Fruit fly (Drosophila melanogaster) whole organism, embryonic: Measurements from ENCODE around the gene prd.

Experiments used
- BEAF-32 ChIP-seq: fragments of 200-800 bp; sonication (Bioruptor generic); optimal IDR thresholded peaks from 3 replicates; lab custom pipeline; 2017; ENCODE audit warnings: missing biosample characterization, missing genetic modification characterization, mild to moderate bottlenecking, moderate library complexity, missing genetic modification reagents
- Bgb ChIP-seq: fragments of 200-800 bp; sonication (Bioruptor generic); IDR thresholded peaks from 2 replicates; pipeline ENCODE4 v1.3.6; 2022; ENCODE audit warnings: missing biosample characterization, missing genetic modification characterization; ENCODE audit not compliant: partially characterized antibody
- Blimp-1 ChIP-seq: fragments of 200-800 bp; sonication (Bioruptor generic); optimal IDR thresholded peaks from 3 replicates; lab custom pipeline; 2018; ENCODE audit warnings: missing biosample characterization, missing genetic modification characterization, mild to moderate bottlenecking, moderate library complexity, missing genetic modification reagents
- CG10267 ChIP-seq: fragments of 200-800 bp; sonication (Bioruptor generic); optimal IDR thresholded peaks from 2 replicates; lab custom pipeline; 2018; ENCODE audit warnings: missing biosample characterization, mild to moderate bottlenecking, missing genetic modification characterization, moderate library complexity
- CG11560 ChIP-seq: fragments of 200-800 bp; sonication (Bioruptor generic); IDR thresholded peaks from 3 replicates; pipeline ENCODE4 v1.3.6; 2022; ENCODE audit warnings: missing biosample characterization, missing genetic modification characterization
- CG12659 ChIP-seq: fragments of 200-800 bp; sonication (Bioruptor generic); optimal IDR thresholded peaks from 3 replicates; lab custom pipeline; 2017; ENCODE audit warnings: mild to moderate bottlenecking, missing biosample characterization, missing genetic modification reagents, missing genetic modification characterization
- CG12744 ChIP-seq: fragments of 200-800 bp; sonication (Bioruptor generic); optimal IDR thresholded peaks from 2 replicates; lab custom pipeline; 2016; ENCODE audit warnings: missing biosample characterization, missing genetic modification characterization
- CG14710 ChIP-seq: fragments of 200-800 bp; sonication (Bioruptor generic); optimal IDR thresholded peaks from 3 replicates; lab custom pipeline; 2019; ENCODE audit warnings: missing biosample characterization, mild to moderate bottlenecking, missing genetic modification characterization, moderate library complexity
- CG15011 ChIP-seq: fragments of 200-800 bp; sonication (Bioruptor generic); optimal IDR thresholded peaks from 3 replicates; lab custom pipeline; 2018; ENCODE audit warnings: missing biosample characterization, mild to moderate bottlenecking, missing genetic modification characterization
- CG17568 ChIP-seq: fragments of 200-800 bp; sonication (Bioruptor generic); optimal IDR thresholded peaks from 2 replicates; lab custom pipeline; 2018; ENCODE audit warnings: missing biosample characterization, mild to moderate bottlenecking, missing genetic modification characterization, moderate library complexity
- CG1832 ChIP-seq: fragments of 200-800 bp; sonication (Bioruptor generic); optimal IDR thresholded peaks from 2 replicates; lab custom pipeline; 2017; ENCODE audit warnings: missing biosample characterization, mild to moderate bottlenecking, missing genetic modification characterization, inconsistent platforms
- CG2116 ChIP-seq: fragments of 200-800 bp; sonication (Bioruptor generic); optimal IDR thresholded peaks from 3 replicates; lab custom pipeline; 2018; ENCODE audit warnings: missing biosample characterization, mild to moderate bottlenecking, missing genetic modification characterization
- CG31224 ChIP-seq: fragments of 200-800 bp; sonication (Bioruptor generic); IDR thresholded peaks from 2 replicates; pipeline ENCODE4 v1.3.6; 2022; ENCODE audit warnings: missing biosample characterization, missing genetic modification characterization
- CG34422 ChIP-seq: fragments of 200-800 bp; sonication (Bioruptor generic); IDR thresholded peaks from 3 replicates; pipeline ENCODE4 v1.3.6; 2022; ENCODE audit warnings: missing biosample characterization, missing genetic modification characterization
- CG42726 ChIP-seq: fragments of 200-800 bp; sonication (Bioruptor generic); IDR thresholded peaks from 2 replicates; pipeline ENCODE4 v1.3.6; 2022; ENCODE audit warnings: missing biosample characterization, missing genetic modification characterization; ENCODE audit not compliant: partially characterized antibody
- CG4730 ChIP-seq: fragments of 200-800 bp; sonication (Bioruptor generic); IDR thresholded peaks from 2 replicates; pipeline ENCODE4 v1.3.6; 2022; ENCODE audit warnings: missing biosample characterization, missing genetic modification characterization
- CG5180 ChIP-seq: fragments of 200-800 bp; sonication (Bioruptor generic); optimal IDR thresholded peaks from 3 replicates; lab custom pipeline; 2017; ENCODE audit warnings: missing biosample characterization, missing genetic modification characterization, mild to moderate bottlenecking, moderate library complexity, missing genetic modification reagents
- CG6683 ChIP-seq: fragments of 200-800 bp; sonication (Bioruptor generic); optimal IDR thresholded peaks from 2 replicates; lab custom pipeline; 2017; ENCODE audit warnings: missing biosample characterization, mild to moderate bottlenecking, missing genetic modification characterization, missing genetic modification reagents
- CG8359 ChIP-seq: fragments of 200-800 bp; sonication (Bioruptor generic); optimal IDR thresholded peaks from 2 replicates; lab custom pipeline; 2017; ENCODE audit warnings: missing biosample characterization, mild to moderate bottlenecking, missing genetic modification characterization, borderline replicate concordance
- CG8388 ChIP-seq: fragments of 200-800 bp; sonication (Bioruptor generic); optimal IDR thresholded peaks from 2 replicates; lab custom pipeline; 2019; ENCODE audit warnings: missing biosample characterization, mild to moderate bottlenecking, missing genetic modification characterization, moderate library complexity
- CTCF ChIP-seq: fragments of 200-800 bp; sonication (Bioruptor generic); optimal IDR thresholded peaks from 2 replicates; lab custom pipeline; 2017; ENCODE audit warnings: missing biosample characterization, mild to moderate bottlenecking, missing genetic modification characterization, moderate library complexity
- D19A ChIP-seq: fragments of 200-800 bp; optimal IDR thresholded peaks from 3 replicates; lab custom pipeline; 2019; ENCODE audit warnings: missing biosample characterization, mild to moderate bottlenecking, missing genetic modification characterization, moderate library complexity
- Deaf1 ChIP-seq: fragments of 200-800 bp; optimal IDR thresholded peaks from 3 replicates; lab custom pipeline; 2019; ENCODE audit warnings: missing biosample characterization, mild to moderate bottlenecking, missing genetic modification characterization, moderate library complexity
- Dref ChIP-seq: fragments of 200-800 bp; sonication (Bioruptor generic); IDR thresholded peaks from 2 replicates; pipeline ENCODE4 v1.3.6; 2022; ENCODE audit warnings: missing biosample characterization, missing genetic modification characterization
- Ets97D ChIP-seq: fragments of 200-800 bp; sonication (Bioruptor generic); optimal IDR thresholded peaks from 3 replicates; lab custom pipeline; 2016; ENCODE audit warnings: missing biosample characterization, missing genetic modification characterization
- MESR4 ChIP-seq: fragments of 200-800 bp; sonication (Bioruptor generic); optimal IDR thresholded peaks from 2 replicates; lab custom pipeline; 2018; ENCODE audit warnings: missing biosample characterization, mild to moderate bottlenecking, missing genetic modification characterization, moderate library complexity
- Max ChIP-seq: fragments of 200-800 bp; sonication (Bioruptor generic); optimal IDR thresholded peaks from 2 replicates; lab custom pipeline; 2016; ENCODE audit warnings: missing biosample characterization, mild to moderate bottlenecking, missing genetic modification characterization
- Mrtf ChIP-seq: fragments of 200-800 bp; sonication (Bioruptor generic); IDR thresholded peaks from 3 replicates; pipeline ENCODE4 v1.3.6; 2022; ENCODE audit warnings: missing biosample characterization, missing genetic modification characterization
- Pdp1 ChIP-seq, 2 experiments: fragments of 200-800 bp; sonication (Bioruptor generic); optimal IDR thresholded peaks; 3 replicates each; lab custom pipeline; 2016; ENCODE audit warnings: missing biosample characterization in 2 of 2, missing genetic modification characterization in 2 of 2, mild to moderate bottlenecking in 1 of 2, moderate library complexity in 1 of 2
- Rfx ChIP-seq: fragments of 200-800 bp; sonication (Bioruptor generic); IDR thresholded peaks from 2 replicates; pipeline ENCODE4 v1.3.6; 2022; ENCODE audit warnings: missing biosample characterization, missing genetic modification characterization
- Scr ChIP-seq: fragments of 200-800 bp; sonication (Bioruptor generic); IDR thresholded peaks from 2 replicates; pipeline ENCODE4 v1.3.6; 2022; ENCODE audit warnings: missing biosample characterization, missing genetic modification characterization; ENCODE audit not compliant: partially characterized antibody
- YL-1 ChIP-seq: fragments of 200-800 bp; sonication (Bioruptor generic); optimal IDR thresholded peaks from 3 replicates; lab custom pipeline; 2017; ENCODE audit warnings: missing biosample characterization, mild to moderate bottlenecking, missing genetic modification characterization
- bigmax ChIP-seq: fragments of 200-800 bp; sonication (Bioruptor generic); optimal IDR thresholded peaks from 2 replicates; lab custom pipeline; 2018; ENCODE audit warnings: missing biosample characterization, mild to moderate bottlenecking, missing genetic modification characterization
- cas ChIP-seq: fragments of 200-800 bp; sonication (Bioruptor generic); IDR thresholded peaks from 2 replicates; pipeline ENCODE4 v1.3.6; 2022; ENCODE audit warnings: missing biosample characterization, missing genetic modification characterization
- dpn ChIP-seq, 2 experiments: fragments of 200-800 bp; sonication (Bioruptor generic); optimal IDR thresholded peaks; 3 replicates each; lab custom pipeline; 2016; ENCODE audit warnings: missing biosample characterization in 2 of 2, missing genetic modification characterization in 2 of 2
- jigr1 ChIP-seq: fragments of 200-800 bp; sonication (Bioruptor generic); IDR thresholded peaks from 3 replicates; pipeline ENCODE4 v1.3.6; 2022; ENCODE audit warnings: missing biosample characterization, missing genetic modification characterization
- knrl ChIP-seq: fragments of 200-800 bp; sonication (Bioruptor generic); IDR thresholded peaks from 3 replicates; pipeline ENCODE4 v1.3.6; 2022; ENCODE audit warnings: missing biosample characterization, missing genetic modification characterization; ENCODE audit not compliant: partially characterized antibody
- onecut ChIP-seq: fragments of 200-800 bp; sonication (Bioruptor generic); IDR thresholded peaks from 2 replicates; pipeline ENCODE4 v1.3.6; 2022; ENCODE audit warnings: missing biosample characterization, missing genetic modification characterization
- pb ChIP-seq: fragments of 200-800 bp; sonication (Bioruptor generic); optimal IDR thresholded peaks from 3 replicates; lab custom pipeline; 2016; ENCODE audit warnings: missing biosample characterization, missing genetic modification characterization
- pfk ChIP-seq: fragments of 200-800 bp; sonication (Bioruptor generic); optimal IDR thresholded peaks from 2 replicates; lab custom pipeline; 2018; ENCODE audit warnings: missing biosample characterization, mild to moderate bottlenecking, missing genetic modification characterization, moderate library complexity
- phol ChIP-seq: fragments of 200-800 bp; sonication (Bioruptor generic); optimal IDR thresholded peaks from 3 replicates; lab custom pipeline; 2018; ENCODE audit warnings: missing biosample characterization, mild to moderate bottlenecking, missing genetic modification characterization, moderate library complexity
- pzg ChIP-seq: fragments of 200-800 bp; sonication (Bioruptor generic); optimal IDR thresholded peaks from 3 replicates; lab custom pipeline; 2018; ENCODE audit warnings: missing biosample characterization, mild to moderate bottlenecking, missing genetic modification characterization, moderate library complexity
- ranshi ChIP-seq: fragments of 200-800 bp; sonication (Bioruptor generic); IDR thresholded peaks from 2 replicates; pipeline ENCODE4 v1.3.6; 2022; ENCODE audit warnings: missing biosample characterization, missing genetic modification characterization
- stwl ChIP-seq: fragments of 200-800 bp; sonication (Bioruptor generic); optimal IDR thresholded peaks from 3 replicates; lab custom pipeline; 2018; ENCODE audit warnings: missing biosample characterization, mild to moderate bottlenecking, missing genetic modification characterization, moderate library complexity
- sug ChIP-seq: fragments of 200-800 bp; optimal IDR thresholded peaks from 2 replicates; lab custom pipeline; 2019; ENCODE audit warnings: missing biosample characterization, mild to moderate bottlenecking, missing genetic modification characterization, moderate library complexity
- tna ChIP-seq: fragments of 200-800 bp; sonication (Bioruptor generic); IDR thresholded peaks from 2 replicates; pipeline ENCODE4 v1.3.6; 2022; ENCODE audit warnings: missing biosample characterization, missing genetic modification characterization; ENCODE audit not compliant: partially characterized antibody
- unpg ChIP-seq: fragments of 200-800 bp; sonication (Bioruptor generic); optimal IDR thresholded peaks from 3 replicates; lab custom pipeline; 2018; ENCODE audit warnings: missing biosample characterization, mild to moderate bottlenecking, missing genetic modification characterization, moderate library complexity
- vfl ChIP-seq: fragments of 200-800 bp; sonication (Bioruptor generic); optimal IDR thresholded peaks from 2 replicates; lab custom pipeline; 2016; ENCODE audit warnings: missing biosample characterization, missing genetic modification characterization
- vnd ChIP-seq: fragments of 200-800 bp; sonication (Bioruptor generic); IDR thresholded peaks from 3 replicates; pipeline ENCODE4 v1.3.6; 2022; ENCODE audit warnings: missing biosample characterization, missing genetic modification characterization; ENCODE audit not compliant: partially characterized antibody
- wdn ChIP-seq: fragments of 200-800 bp; sonication (Bioruptor generic); IDR thresholded peaks from 2 replicates; pipeline ENCODE4 v1.3.6; 2022; ENCODE audit warnings: missing biosample characterization, missing genetic modification characterization

Gene prd

DNA sequence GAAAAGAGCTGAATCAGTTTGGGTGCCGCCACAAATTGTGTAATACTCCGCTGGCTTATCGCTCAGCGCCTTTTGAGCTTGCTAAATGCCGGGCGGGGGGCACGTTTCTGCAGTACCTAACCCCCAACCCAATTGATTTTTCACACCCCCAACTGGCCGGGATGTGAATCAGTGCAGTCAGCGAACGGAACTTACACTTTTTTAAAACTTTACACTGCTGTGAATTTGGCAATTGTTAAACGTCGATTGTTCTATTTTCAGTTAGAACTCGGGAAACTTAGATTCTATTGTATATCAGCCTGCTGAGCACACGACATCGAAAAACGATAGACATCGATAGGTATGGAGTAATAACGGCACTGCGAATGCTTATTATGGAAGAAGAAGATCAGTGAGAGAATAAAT, 47.4 kb downstream of the prd start, which contains the start of gene Tom70 (continued):
- TF ChIP-seq pzg (GFP tag; lab: Kevin White, UChicago) (peak; percentile 63), CG14710 (tag; lab: Kevin White, UChicago) (peak; percentile 16), CG5180 (no peak), CG4730 (no peak), vnd (GFP tag; lab: Robert Waterston, UW) (peak; percentile 48; the same call in 2 of the 3 replicates), sug (tag; lab: Kevin White, UChicago) (peak; percentile 88), ranshi (GFP tag; lab: Robert Waterston, UW) (no peak), Ets97D (GFP tag; lab: Kevin White, UChicago) (peak; percentile 17), dpn (GFP tag; optimal IDR thresholded peaks at IDR 0.05; lab: Kevin White, UChicago) (no peak), CG17568 (GFP tag; lab: Kevin White, UChicago) (no peak), CG2116 (GFP tag; lab: Kevin White, UChicago) (peak; percentile 43), YL-1 (GFP tag; lab: Kevin White, UChicago) (peak; percentile 72), onecut (GFP tag; lab: Robert Waterston, UW) (peak; percentile 87), CG1832 (GFP tag; lab: Kevin White, UChicago) (no peak), CG12744 (GFP tag; lab: Kevin White, UChicago) (no peak), Bgb (GFP tag; lab: Robert Waterston, UW) (peak; percentile 61), pfk (GFP tag; lab: Kevin White, UChicago) (no peak), wdn (GFP tag; lab: Robert Waterston, UW) (no peak), Max (GFP tag; lab: Kevin White, UChicago) (peak; percentile 8), tna (GFP tag; lab: Robert Waterston, UW) (no peak), CG15011 (no peak), CTCF (GFP tag; lab: Kevin White, UChicago) (no peak), CG8388 (GFP tag; lab: Kevin White, UChicago) (no peak), cas (no peak), phol (tag; lab: Kevin White, UChicago) (peak; percentile 3), D19A (tag; lab: Kevin White, UChicago) (no peak), Rfx (GFP tag; lab: Robert Waterston, UW) (no peak), CG31224 (GFP tag; lab: Robert Waterston, UW) (no peak), vfl (no peak), stwl (tag; lab: Kevin White, UChicago) (peak; percentile 62), bigmax (peak; percentile 95), jigr1 (GFP tag; lab: Robert Waterston, UW) (no peak), CG42726 (GFP tag; lab: Robert Waterston, UW) (0 out of 2 replicates have a peak, but pooled peaks have one; percentile 37), CG12659 (GFP tag; lab: Kevin White, UChicago) (peak; percentile 32), CG8359 (GFP tag; lab: Kevin White, UChicago) (no peak), BEAF-32 (GFP tag; lab: Kevin White, UChicago) (peak; percentile 66), Scr (GFP tag; lab: Robert Waterston, UW) (peak; percentile 58), MESR4 (GFP tag; lab: Kevin White, UChicago) (peak; percentile 79), CG10267 (tag; lab: Kevin White, UChicago) (no peak), pb (GFP tag; lab: Kevin White, UChicago) (no peak), unpg (GFP tag; lab: Kevin White, UChicago) (no peak), CG6683 (no peak), CG11560 (no peak), Dref (GFP tag; lab: Robert Waterston, UW) (peak; percentile 73), knrl (peak; percentile 47; the same call in 1 of the 3 replicates), Mrtf (no peak), Deaf1 (tag; lab: Kevin White, UChicago) (no peak), CG34422 (GFP tag; lab: Robert Waterston, UW) (peak; percentile 75; the same call in 1 of the 3 replicates), Pdp1 (GFP tag; optimal IDR thresholded peaks at IDR 0.05; lab: Kevin White, UChicago) (peak in 1 of 2 experiments; percentile 94), Blimp-1 (GFP tag; lab: Kevin White, UChicago) (no peak)
